Fruit fly (Drosophila melanogaster): Measurements from ENCODE around the gene CG17919.

Gene CG17919

DNA sequence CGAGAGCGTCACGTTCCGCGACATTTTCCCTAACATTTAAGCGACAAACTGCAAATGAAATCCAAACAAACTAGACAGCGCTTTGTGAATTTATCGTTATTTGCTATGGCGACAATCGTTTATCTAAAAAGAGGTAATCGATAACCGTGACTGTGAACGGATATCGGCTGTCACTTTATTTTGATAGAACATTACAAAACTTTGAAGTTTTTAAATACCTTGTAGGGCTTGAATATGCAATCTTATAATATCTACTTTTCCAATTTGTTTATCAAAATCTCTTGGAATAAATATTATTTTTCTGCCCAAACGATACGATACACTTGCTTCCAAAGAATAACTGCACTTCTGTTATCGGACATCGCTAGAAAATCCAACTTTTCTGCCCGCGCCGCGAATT is 36.3 kb downstream of the CG17919 start, which contains the start of the genes CG1024 and TfIIFalpha (continued):
- peak; percentile 3 for TF ChIP-seq Sry-β (GFP tag; optimal IDR thresholded peaks at IDR 0.05)
- TF ChIP-seq CG8281 (tag; optimal IDR thresholded peaks at IDR 0.05) = no peak
- no peak for TF ChIP-seq Spps (tag; optimal IDR thresholded peaks at IDR 0.05)
- no peak for TF ChIP-seq ham (GFP tag; IDR thresholded peaks at IDR 0.05)

DNA sequence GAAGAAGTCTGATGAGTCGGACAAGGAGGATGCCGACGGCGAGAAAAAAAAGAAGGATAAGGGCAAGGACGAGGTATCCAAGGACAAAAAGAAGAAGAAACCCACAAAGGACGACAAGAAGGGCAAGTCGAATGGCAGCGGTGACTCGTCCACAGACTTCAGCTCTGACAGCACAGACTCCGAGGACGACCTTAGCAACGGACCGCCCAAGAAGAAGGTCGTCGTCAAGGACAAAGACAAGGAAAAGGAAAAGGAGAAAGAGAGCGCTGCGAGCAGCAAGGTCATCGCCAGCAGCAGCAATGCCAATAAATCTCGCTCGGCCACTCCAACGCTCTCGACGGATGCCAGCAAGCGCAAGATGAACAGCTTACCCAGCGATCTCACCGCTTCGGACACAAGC is 38.0 kb downstream of the CG17919 start:
- TF ChIP-seq ci (GFP tag; IDR thresholded peaks at IDR 0.05) (0 out of 3 replicates have a peak, but pooled peaks have one; percentile 16), CG10147 (GFP tag; optimal IDR thresholded peaks at IDR 0.05) (no peak), Ets65A (GFP tag) (peak; percentile 93)

DNA sequence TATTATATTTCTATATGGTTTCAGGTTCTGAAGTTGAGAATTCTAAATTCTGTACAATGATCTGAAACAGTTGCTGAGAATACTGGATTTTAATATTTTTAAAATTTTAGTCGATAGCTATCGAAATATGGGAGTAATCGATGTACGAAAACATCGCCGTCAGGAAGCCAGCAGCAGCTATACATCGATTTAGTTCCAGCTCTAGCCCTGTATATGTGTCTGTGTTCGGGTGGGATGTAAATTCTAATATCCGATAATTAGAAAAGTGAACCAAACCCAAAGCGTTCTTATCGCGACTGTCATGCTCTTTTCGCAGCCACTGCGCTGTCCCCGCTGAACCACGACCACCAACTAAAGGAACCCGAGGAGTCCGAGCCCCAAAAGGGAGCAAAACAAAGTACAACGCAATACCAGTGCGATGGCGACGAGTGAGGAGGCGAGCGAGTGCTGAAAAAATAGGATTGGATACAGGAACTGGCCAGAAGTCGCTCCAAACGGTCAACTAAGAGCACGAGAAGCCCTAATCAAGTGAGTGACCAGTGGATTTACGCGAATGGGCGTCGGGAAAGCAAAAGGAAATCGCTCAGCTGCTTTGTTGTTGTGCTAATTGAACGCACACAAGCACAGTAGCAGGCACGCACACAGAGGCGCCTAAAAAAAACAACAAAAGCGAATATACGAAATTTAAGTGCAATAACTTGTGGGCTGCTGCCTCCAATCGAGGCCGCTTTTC is 39.1 kb downstream of the CG17919 start, which contains the start of gene gzl:
Gene gzl, plus strand, starts transcription at position 182 of the 733 bp plus-strand sequence.
- peak; percentile 28 for TF ChIP-seq nmo (GFP tag; optimal IDR thresholded peaks at IDR 0.05)
- TF ChIP-seq Dref (GFP tag; IDR thresholded peaks at IDR 0.05) = peak; percentile 97
- TF ChIP-seq D (optimal IDR thresholded peaks at IDR 0.05) = peak; percentile 66
- no peak for TF ChIP-seq D (GFP tag; optimal IDR thresholded peaks at IDR 0.05)
- TF ChIP-seq CG4360 (GFP tag; IDR thresholded peaks at IDR 0.05) = peak; percentile 42; the same call in 1 of the 2 replicates
- TF ChIP-seq bsh (GFP tag; optimal IDR thresholded peaks at IDR 0.05) = no peak
- TF ChIP-seq cwo (GFP tag; optimal IDR thresholded peaks at IDR 0.05) = peak; percentile 35
- no peak for TF ChIP-seq Sry-β (GFP tag; optimal IDR thresholded peaks at IDR 0.05)
- no peak for TF ChIP-seq CkIIα-i1 (GFP tag; IDR thresholded peaks at IDR 0.05)
- no peak for TF ChIP-seq unpg (GFP tag; optimal IDR thresholded peaks at IDR 0.05)
- TF ChIP-seq inv (GFP tag; IDR thresholded peaks at IDR 0.05; ENCODE audit: partially characterized antibody) = peak; percentile 96
- no peak for TF ChIP-seq Atf6 (GFP tag; IDR thresholded peaks at IDR 0.05)
- TF ChIP-seq Scr (GFP tag; IDR thresholded peaks at IDR 0.05; ENCODE audit: partially characterized antibody) = peak; percentile 97
- no peak for TF ChIP-seq CG17568 (GFP tag; optimal IDR thresholded peaks at IDR 0.05)
- no peak for TF ChIP-seq slou (GFP tag; optimal IDR thresholded peaks at IDR 0.05)
- peak; percentile 96 for TF ChIP-seq CG34224 (GFP tag; IDR thresholded peaks at IDR 0.05; ENCODE audit: partially characterized antibody)
- peak; percentile 14 for TF ChIP-seq zen (tag; optimal IDR thresholded peaks at IDR 0.05)
- TF ChIP-seq CG42726 (GFP tag; IDR thresholded peaks at IDR 0.05; ENCODE audit: partially characterized antibody) = peak; percentile 97
- peak; percentile 95 for TF ChIP-seq sna (GFP tag; IDR thresholded peaks at IDR 0.05; ENCODE audit: partially characterized antibody)
- peak; percentile 97 for TF ChIP-seq CG16813 (GFP tag; IDR thresholded peaks at IDR 0.05; ENCODE audit: partially characterized antibody)
- TF ChIP-seq Bteb2 (GFP tag; optimal IDR thresholded peaks at IDR 0.05) = no peak
- no peak for TF ChIP-seq gcm2 (GFP tag; optimal IDR thresholded peaks at IDR 0.05)
- peak; percentile 58 for TF ChIP-seq B-H2 (GFP tag; optimal IDR thresholded peaks at IDR 0.05)
- no peak for TF ChIP-seq btn (GFP tag; optimal IDR thresholded peaks at IDR 0.05)
- no peak for TF ChIP-seq Meics (GFP tag; optimal IDR thresholded peaks at IDR 0.05)
- TF ChIP-seq Spps (tag; optimal IDR thresholded peaks at IDR 0.05) = no peak
- TF ChIP-seq vnd (GFP tag; IDR thresholded peaks at IDR 0.05; ENCODE audit: partially characterized antibody) = peak; percentile 96
- no peak for TF ChIP-seq Hmx (GFP tag; optimal IDR thresholded peaks at IDR 0.05)
- TF ChIP-seq E2f2 (GFP tag; IDR thresholded peaks at IDR 0.05) = peak; percentile 70
- peak; percentile 94 for TF ChIP-seq mld (GFP tag; IDR thresholded peaks at IDR 0.05; ENCODE audit: partially characterized antibody)
- no peak for TF ChIP-seq CG10321 (GFP tag; IDR thresholded peaks at IDR 0.05)
- TF ChIP-seq gcm (GFP tag; optimal IDR thresholded peaks at IDR 0.05) = no peak
- peak; percentile 93 for TF ChIP-seq cg (GFP tag; optimal IDR thresholded peaks at IDR 0.05)
- no peak for TF ChIP-seq aop (GFP tag; IDR thresholded peaks at IDR 0.05)
- peak; percentile 25 for TF ChIP-seq HmgZ (tag; optimal IDR thresholded peaks at IDR 0.05)
- TF ChIP-seq tna (GFP tag; IDR thresholded peaks at IDR 0.05; ENCODE audit: partially characterized antibody) = peak; percentile 97
- no peak for TF ChIP-seq Trl (optimal IDR thresholded peaks at IDR 0.05)
- no peak for TF ChIP-seq Trl (GFP tag; optimal IDR thresholded peaks at IDR 0.05)
- TF ChIP-seq BEAF-32 (GFP tag; optimal IDR thresholded peaks at IDR 0.05) = peak; percentile 95
- no peak for TF ChIP-seq CG3163 (GFP tag; optimal IDR thresholded peaks at IDR 0.05)

All from whole organism, embryonic.